Worm (Caenorhabditis elegans) whole organism, L1 larva: ENCODE results near the gene F36H9.5.

Experiments used
- aha-1 ChIP-seq: fragments of 150-350 bp; optimal IDR thresholded peaks from 2 replicates; lab custom pipeline; 2014; ENCODE audit warnings: missing biosample characterization, missing genetic modification characterization
- ama-1 ChIP-seq: fragments of 150-350 bp; optimal IDR thresholded peaks from 2 replicates; lab custom pipeline; 2014
- blmp-1 ChIP-seq: fragments of 150-350 bp; optimal IDR thresholded peaks from 2 replicates; lab custom pipeline; 2014; ENCODE audit warnings: missing biosample characterization, missing genetic modification characterization
- ceh-82 ChIP-seq, 3 experiments: fragments of 150-350 bp in 1 of 3; sonication (generic microtip) in 2 of 3; optimal IDR thresholded peaks; 2 replicates each; lab custom pipeline; 2014 to 2017; ENCODE audit warnings: missing biosample characterization in 3 of 3, missing genetic modification characterization in 3 of 3
- ceh-88 ChIP-seq: fragments of 200-800 bp; sonication (Bioruptor generic); IDR thresholded peaks from 2 replicates; pipeline ENCODE4 v1.3.6; 2022; ENCODE audit warnings: missing genetic modification characterization, missing compliant biosample characterization
- ces-1 ChIP-seq: fragments of 150-350 bp; optimal IDR thresholded peaks from 2 replicates; lab custom pipeline; 2014; ENCODE audit warnings: missing biosample characterization, missing genetic modification reagents, missing genetic modification characterization
- dpl-1 ChIP-seq, 3 experiments: fragments of 150-350 bp in 2 of 3; sonication (generic microtip) in 1 of 3; optimal IDR thresholded peaks; 2 replicates each; lab custom pipeline; 2014 to 2017; ENCODE audit warnings: missing biosample characterization in 3 of 3, missing genetic modification characterization in 3 of 3, missing genetic modification reagents in 3 of 3
- dsc-1 ChIP-seq: sonication (generic microtip); optimal IDR thresholded peaks from 2 replicates; lab custom pipeline; 2016; ENCODE audit warnings: mild to moderate bottlenecking, missing genetic modification characterization, missing compliant biosample characterization
- egl-13 ChIP-seq: sonication (generic microtip); optimal IDR thresholded peaks from 2 replicates; lab custom pipeline; 2016; ENCODE audit warnings: missing genotype, missing genetic modification reagents, missing genetic modification characterization, missing compliant biosample characterization
- egl-27 ChIP-seq, 2 experiments: fragments of 150-350 bp in 1 of 2; sonication (generic microtip); optimal IDR thresholded peaks; 3 replicates each; lab custom pipeline; 2017 to 2018; ENCODE audit warnings: missing biosample characterization in 2 of 2, missing genetic modification characterization in 2 of 2, missing genetic modification reagents in 2 of 2
- elt-2 ChIP-seq: sonication (generic microtip); optimal IDR thresholded peaks from 2 replicates; lab custom pipeline; 2016; ENCODE audit warnings: missing genetic modification characterization, mild to moderate bottlenecking, inconsistent platforms, missing compliant biosample characterization, missing genetic modification reagents
- elt-3 ChIP-seq, 6 experiments: fragments of 150-350 bp in 1 of 6; sonication (generic microtip); optimal IDR thresholded peaks; 2 replicates each; lab custom pipeline; 2017 to 2018; ENCODE audit warnings: missing biosample characterization in 6 of 6, missing genetic modification characterization in 6 of 6, inconsistent platforms in 1 of 6
- fkh-10 ChIP-seq: sonication (generic microtip); optimal IDR thresholded peaks from 2 replicates; lab custom pipeline; 2017; ENCODE audit warnings: missing biosample characterization, missing genetic modification reagents, missing genetic modification characterization
- fkh-8 ChIP-seq: sonication (generic microtip); optimal IDR thresholded peaks from 2 replicates; lab custom pipeline; 2016; ENCODE audit warnings: mild to moderate bottlenecking, missing genetic modification characterization, missing compliant biosample characterization
- fos-1 ChIP-seq: fragments of 150-350 bp; optimal IDR thresholded peaks from 2 replicates; lab custom pipeline; 2014; ENCODE audit warnings: missing biosample characterization, missing genetic modification characterization
- grh-1 ChIP-seq: fragments of 200-800 bp; sonication (Bioruptor generic); IDR thresholded peaks from 2 replicates; pipeline ENCODE4 v1.3.6; 2022; ENCODE audit warnings: missing genetic modification reagents, missing genetic modification characterization, missing compliant biosample characterization
- hpl-2 ChIP-seq: fragments of 150-350 bp; optimal IDR thresholded peaks from 2 replicates; lab custom pipeline; 2014; ENCODE audit warnings: missing biosample characterization, missing genetic modification reagents, missing genetic modification characterization
- jun-1 ChIP-seq: fragments of 150-350 bp; optimal IDR thresholded peaks from 2 replicates; lab custom pipeline; 2014; ENCODE audit warnings: missing biosample characterization, missing genetic modification reagents, missing genetic modification characterization
- lin-13 ChIP-seq: fragments of 150-350 bp; optimal IDR thresholded peaks from 2 replicates; lab custom pipeline; 2014; ENCODE audit warnings: missing biosample characterization, missing genetic modification reagents, missing genetic modification characterization
- lin-14 ChIP-seq: fragments of 200-800 bp; sonication (Bioruptor generic); optimal IDR thresholded peaks from 2 replicates; lab custom pipeline; 2018; ENCODE audit warnings: mild to moderate bottlenecking, missing genetic modification characterization, moderate library complexity, missing compliant biosample characterization
- lin-15B ChIP-seq: fragments of 150-350 bp; sonication (generic microtip); optimal IDR thresholded peaks from 3 replicates; lab custom pipeline; 2014; ENCODE audit warnings: missing biosample characterization, missing genetic modification characterization
- lin-39 ChIP-seq: fragments of 150-350 bp; optimal IDR thresholded peaks from 2 replicates; lab custom pipeline; 2014; ENCODE audit warnings: missing biosample characterization, missing genetic modification reagents, missing genetic modification characterization
- lir-3 ChIP-seq: sonication (generic microtip); optimal IDR thresholded peaks from 2 replicates; lab custom pipeline; 2016; ENCODE audit warnings: mild to moderate bottlenecking, missing genetic modification characterization, moderate library complexity, missing compliant biosample characterization; ENCODE audit not compliant: poor library complexity
- lsy-2 ChIP-seq, 2 experiments: fragments of 150-350 bp; optimal IDR thresholded peaks; 2 replicates each; lab custom pipeline; 2014; ENCODE audit warnings: missing biosample characterization in 2 of 2, missing genetic modification characterization in 2 of 2
- mab-9 ChIP-seq: fragments of 200-800 bp; sonication (Bioruptor generic); IDR thresholded peaks from 2 replicates; pipeline ENCODE4 v1.3.6; 2022; ENCODE audit warnings: missing genetic modification reagents, missing genetic modification characterization, missing compliant biosample characterization
- mdl-1 ChIP-seq, 2 experiments: fragments of 150-350 bp; optimal IDR thresholded peaks; 2 replicates each; lab custom pipeline; 2014 to 2017; ENCODE audit warnings: missing biosample characterization in 2 of 2, missing genetic modification characterization in 2 of 2, inconsistent platforms in 1 of 2
- nhr-11 ChIP-seq: fragments of 150-350 bp; optimal IDR thresholded peaks from 2 replicates; lab custom pipeline; 2014; ENCODE audit warnings: missing biosample characterization, missing genetic modification characterization
- nhr-12 ChIP-seq: sonication (generic microtip); optimal IDR thresholded peaks from 2 replicates; lab custom pipeline; 2017; ENCODE audit warnings: missing biosample characterization, missing genetic modification characterization
- nhr-19 ChIP-seq: fragments of 200-800 bp; sonication (Bioruptor generic); conservative IDR thresholded peaks from 2 replicates; pipeline ENCODE4 v1.3.6; 2022; ENCODE audit warnings: missing genetic modification characterization, missing compliant biosample characterization
- nhr-20 ChIP-seq: sonication (generic microtip); optimal IDR thresholded peaks from 2 replicates; lab custom pipeline; 2016; ENCODE audit warnings: mild to moderate bottlenecking, missing genetic modification characterization, missing compliant biosample characterization
- nhr-71 ChIP-seq: sonication (generic microtip); optimal IDR thresholded peaks from 2 replicates; lab custom pipeline; 2016; ENCODE audit warnings: mild to moderate bottlenecking, missing genetic modification characterization, moderate library complexity, missing compliant biosample characterization
- nhr-76 ChIP-seq: sonication (generic microtip); optimal IDR thresholded peaks from 2 replicates; lab custom pipeline; 2017; ENCODE audit warnings: missing biosample characterization, missing genetic modification characterization
- nhr-77 ChIP-seq: fragments of 150-350 bp; optimal IDR thresholded peaks from 2 replicates; lab custom pipeline; 2014; ENCODE audit warnings: missing biosample characterization, missing genetic modification characterization
- nhr-84 ChIP-seq: sonication (generic microtip); optimal IDR thresholded peaks from 2 replicates; lab custom pipeline; 2017; ENCODE audit warnings: missing biosample characterization, missing genetic modification characterization
- rnt-1 ChIP-seq: sonication (generic microtip); optimal IDR thresholded peaks from 2 replicates; lab custom pipeline; 2016; ENCODE audit warnings: mild to moderate bottlenecking, missing genetic modification characterization, moderate library complexity, missing compliant biosample characterization
- skn-1 ChIP-seq: fragments of 150-350 bp; optimal IDR thresholded peaks from 2 replicates; lab custom pipeline; 2014; ENCODE audit warnings: missing biosample characterization, missing genetic modification characterization
- snu-23 ChIP-seq: sonication (generic microtip); optimal IDR thresholded peaks from 2 replicates; lab custom pipeline; 2016; ENCODE audit warnings: missing genetic modification characterization, missing compliant biosample characterization
- sptf-1 ChIP-seq: fragments of 150-350 bp; optimal IDR thresholded peaks from 2 replicates; lab custom pipeline; 2014; ENCODE audit warnings: missing biosample characterization, missing genetic modification characterization
- tbx-2 ChIP-seq: sonication (generic microtip); optimal IDR thresholded peaks from 2 replicates; lab custom pipeline; 2016; ENCODE audit warnings: missing genetic modification characterization, missing compliant biosample characterization
- tlp-1 ChIP-seq: fragments of 150-350 bp; optimal IDR thresholded peaks from 2 replicates; lab custom pipeline; 2014; ENCODE audit warnings: missing biosample characterization, missing genetic modification characterization
- unc-130 ChIP-seq: fragments of 150-350 bp; optimal IDR thresholded peaks from 2 replicates; lab custom pipeline; 2017; ENCODE audit warnings: missing biosample characterization, missing genetic modification characterization, inconsistent platforms
- unc-30 ChIP-seq: sonication (generic microtip); optimal IDR thresholded peaks from 2 replicates; lab custom pipeline; 2017; ENCODE audit warnings: missing biosample characterization, missing genetic modification characterization
- unc-98 ChIP-seq: fragments of 200-800 bp; sonication (Bioruptor generic); IDR thresholded peaks from 2 replicates; pipeline ENCODE4 v1.3.6; 2022; ENCODE audit warnings: missing genetic modification characterization, missing compliant biosample characterization
- zag-1 ChIP-seq: fragments of 150-350 bp; optimal IDR thresholded peaks from 2 replicates; lab custom pipeline; 2014; ENCODE audit warnings: missing biosample characterization, missing genetic modification characterization
- ztf-11 ChIP-seq, 2 experiments: sonication (generic microtip); optimal IDR thresholded peaks; 2 replicates each; lab custom pipeline; 2016 to 2017; ENCODE audit warnings: missing genetic modification characterization in 2 of 2, missing biosample characterization in 1 of 2, missing compliant biosample characterization in 1 of 2
- ztf-4 ChIP-seq: fragments of 150-350 bp; optimal IDR thresholded peaks from 2 replicates; lab custom pipeline; 2014; ENCODE audit warnings: missing biosample characterization, missing genetic modification characterization

F36H9.5 gene

ce11 chrV:1821287-1821686 lies 39.5 kb upstream of the F36H9.5 start, which contains the start of the genes gly-7 and mrpl-39 (continued):
- no peak for TF ChIP-seq ztf-11 (tag; optimal IDR thresholded peaks at IDR 0.05; lab: Kevin White, UChicago)
- TF ChIP-seq tlp-1 (tag; lab: Kevin White, UChicago), result no peak
- TF ChIP-seq nhr-71, result no peak
- TF ChIP-seq egl-27 (tag; optimal IDR thresholded peaks at IDR 0.05; lab: Kevin White, UChicago), result no peak
- TF ChIP-seq fkh-8, result no peak
- TF ChIP-seq aha-1 (tag; lab: Kevin White, UChicago), result no peak
- no peak for TF ChIP-seq blmp-1
- TF ChIP-seq ama-1 (lab: Kevin White, UChicago), result no peak
- TF ChIP-seq unc-98 (GFP tag; lab: Robert Waterston, UW), result no peak
- TF ChIP-seq nhr-76 (tag; lab: Kevin White, UChicago), result no peak
- TF ChIP-seq elt-3 (tag; optimal IDR thresholded peaks at IDR 0.05; lab: Kevin White, UChicago), result no peak
- TF ChIP-seq elt-2 (tag; lab: Kevin White, UChicago), result no peak
- TF ChIP-seq lin-15B (tag; lab: Kevin White, UChicago), result no peak
- TF ChIP-seq nhr-84 (tag; lab: Kevin White, UChicago), result no peak
- TF ChIP-seq grh-1 (GFP tag; lab: Robert Waterston, UW), result no peak
- no peak for TF ChIP-seq lir-3 (tag; lab: Kevin White, UChicago)
- no peak for TF ChIP-seq nhr-12
- TF ChIP-seq fos-1, result no peak
- no peak for TF ChIP-seq zag-1 (tag; lab: Kevin White, UChicago)
- TF ChIP-seq ceh-82 (tag; optimal IDR thresholded peaks at IDR 0.05; lab: Kevin White, UChicago), result peak in 1 of 3 experiments; percentile 27
- no peak for TF ChIP-seq lin-39
- no peak for TF ChIP-seq sptf-1 (tag; lab: Kevin White, UChicago)
- no peak for TF ChIP-seq fkh-10 (GFP tag; lab: Kevin White, UChicago)
- TF ChIP-seq dsc-1 (tag; lab: Kevin White, UChicago), result peak; percentile 21
- no peak for TF ChIP-seq lin-13
- TF ChIP-seq lsy-2 (tag; optimal IDR thresholded peaks at IDR 0.05; lab: Kevin White, UChicago), result peak in 1 of 2 experiments; percentile 27
- TF ChIP-seq ces-1 (GFP tag; lab: Kevin White, UChicago), result no peak
- TF ChIP-seq nhr-20, result peak; percentile 30
- TF ChIP-seq rnt-1 (tag; lab: Kevin White, UChicago), result peak; percentile 53
- TF ChIP-seq egl-13 (tag; lab: Kevin White, UChicago), result no peak
- peak; percentile 32 for TF ChIP-seq tbx-2 (tag; lab: Kevin White, UChicago)
- TF ChIP-seq skn-1, result peak; percentile 34
- TF ChIP-seq nhr-11 (tag; lab: Kevin White, UChicago), result no peak
- no peak for TF ChIP-seq nhr-77 (tag; lab: Kevin White, UChicago)
- TF ChIP-seq ztf-4 (tag; lab: Kevin White, UChicago), result no peak
- no peak for TF ChIP-seq mdl-1 (tag; optimal IDR thresholded peaks at IDR 0.05; lab: Kevin White, UChicago)
- no peak for TF ChIP-seq lin-14 (GFP tag; lab: Kevin White, UChicago)
- peak; percentile 48 for TF ChIP-seq snu-23
- TF ChIP-seq unc-30, result no peak
- TF ChIP-seq unc-130 (tag; lab: Kevin White, UChicago), result peak; percentile 20
- TF ChIP-seq nhr-19 (GFP tag; lab: Robert Waterston, UW), result no peak; the same call in 1 of the 2 replicates
- no peak for TF ChIP-seq mab-9 (GFP tag; lab: Robert Waterston, UW)
- TF ChIP-seq dpl-1 (GFP tag; optimal IDR thresholded peaks at IDR 0.05; lab: Kevin White, UChicago), result peak in 2 of 3 experiments; percentile 34 to 48
- TF ChIP-seq jun-1, result no peak
- TF ChIP-seq hpl-2 (GFP tag; lab: Kevin White, UChicago), result no peak
- no peak for TF ChIP-seq ceh-88 (GFP tag; lab: Robert Waterston, UW)
